Fruit fly (Drosophila melanogaster) whole organism, adult: ENCODE measurements around the gene pb.

Source experiments
- CG11617 ChIP-seq: fragments of 200-800 bp; sonication (Bioruptor generic); optimal IDR thresholded peaks from 2 replicates; lab custom pipeline; 2017; ENCODE audit warnings: mild to moderate bottlenecking, missing biosample characterization, missing genetic modification reagents, missing genetic modification characterization
- CG12768 ChIP-seq: fragments of 200-800 bp; sonication (Bioruptor generic); optimal IDR thresholded peaks from 2 replicates; lab custom pipeline; 2017; ENCODE audit warnings: missing biosample characterization, missing genetic modification characterization, mild to moderate bottlenecking, moderate library complexity, missing genetic modification reagents
- CG14711 ChIP-seq: fragments of 200-800 bp; sonication (Bioruptor generic); optimal IDR thresholded peaks from 2 replicates; lab custom pipeline; 2018; ENCODE audit warnings: missing biosample characterization, mild to moderate bottlenecking, missing genetic modification characterization, moderate library complexity
- CG1620 ChIP-seq: fragments of 200-800 bp; sonication (Bioruptor generic); optimal IDR thresholded peaks from 2 replicates; lab custom pipeline; 2016; ENCODE audit warnings: missing biosample characterization, missing genetic modification characterization
- CG33017 ChIP-seq: fragments of 200-800 bp; sonication (Bioruptor generic); optimal IDR thresholded peaks from 2 replicates; lab custom pipeline; 2018; ENCODE audit warnings: missing biosample characterization, mild to moderate bottlenecking, missing genetic modification characterization, moderate library complexity
- CG5204 ChIP-seq: fragments of 200-800 bp; sonication (Bioruptor generic); optimal IDR thresholded peaks from 2 replicates; lab custom pipeline; 2016; ENCODE audit warnings: missing biosample characterization, missing genetic modification characterization
- CG7045 ChIP-seq: fragments of 200-800 bp; sonication (Bioruptor generic); optimal IDR thresholded peaks from 2 replicates; lab custom pipeline; 2017; ENCODE audit warnings: missing biosample characterization, mild to moderate bottlenecking, missing genetic modification characterization
- CG7101 ChIP-seq: fragments of 200-800 bp; sonication (Bioruptor generic); optimal IDR thresholded peaks from 2 replicates; lab custom pipeline; 2018; ENCODE audit warnings: missing biosample characterization, mild to moderate bottlenecking, missing genetic modification characterization, moderate library complexity
- Clk ChIP-seq: fragments of 200-800 bp; sonication (Bioruptor generic); optimal IDR thresholded peaks from 2 replicates; lab custom pipeline; 2017; ENCODE audit warnings: missing biosample characterization, missing genetic modification characterization
- Crg-1 ChIP-seq: fragments of 200-800 bp; sonication (Bioruptor generic); optimal IDR thresholded peaks from 2 replicates; lab custom pipeline; 2016; ENCODE audit warnings: missing biosample characterization, missing genetic modification characterization
- Hr96 ChIP-seq: fragments of 200-800 bp; sonication (Bioruptor generic); optimal IDR thresholded peaks from 2 replicates; lab custom pipeline; 2016; ENCODE audit warnings: missing biosample characterization, missing genetic modification characterization
- Mnt ChIP-seq: fragments of 200-800 bp; sonication (Bioruptor generic); optimal IDR thresholded peaks from 2 replicates; lab custom pipeline; 2016; ENCODE audit warnings: missing biosample characterization, mild to moderate bottlenecking, missing genetic modification characterization
- bab1 ChIP-seq: fragments of 200-800 bp; sonication (Bioruptor generic); optimal IDR thresholded peaks from 3 replicates; lab custom pipeline; 2019; ENCODE audit warnings: missing biosample characterization, mild to moderate bottlenecking, missing genetic modification characterization, moderate library complexity
- cic ChIP-seq: fragments of 200-800 bp; sonication (Bioruptor generic); optimal IDR thresholded peaks from 2 replicates; lab custom pipeline; 2017; ENCODE audit warnings: missing biosample characterization, mild to moderate bottlenecking, missing genetic modification characterization, moderate library complexity
- cnc ChIP-seq, 2 experiments: fragments of >200 bp; optimal IDR thresholded peaks; 2 replicates each; lab custom pipeline; 2017
- kay ChIP-seq: fragments of 200-800 bp; sonication (Bioruptor generic); peaks from one replicate; lab custom pipeline; 2016; ENCODE audit warnings: missing biosample characterization, missing genetic modification characterization, borderline replicate concordance
- ovo ChIP-seq: fragments of 200-800 bp; sonication (Bioruptor generic); optimal IDR thresholded peaks from 2 replicates; lab custom pipeline; 2016; ENCODE audit warnings: missing biosample characterization, missing genetic modification characterization
- pad ChIP-seq: fragments of 200-800 bp; sonication (Bioruptor generic); optimal IDR thresholded peaks from 3 replicates; lab custom pipeline; 2017; ENCODE audit warnings: missing biosample characterization, missing genetic modification characterization, mild to moderate bottlenecking, moderate library complexity, missing genetic modification reagents
- tj ChIP-seq: fragments of 200-800 bp; sonication (Bioruptor generic); optimal IDR thresholded peaks from 3 replicates; lab custom pipeline; 2017; ENCODE audit warnings: missing biosample characterization, mild to moderate bottlenecking, missing genetic modification characterization, moderate library complexity
- toe ChIP-seq: fragments of 200-800 bp; sonication (Bioruptor generic); optimal IDR thresholded peaks from 2 replicates; lab custom pipeline; 2016; ENCODE audit warnings: missing biosample characterization, missing genetic modification characterization

pb gene

dm6 chr3R:6702777-6703176, 39.1 kb downstream of the pb start, which contains the start of gene Ccp84Ab:
Ccp84Ab (minus strand) TSS chr3R:6702877.
- TF ChIP-seq pad (GFP tag; lab: Kevin White, UChicago) (no peak), CG11617 (no peak), CG7101 (tag; lab: Kevin White, UChicago) (no peak), tj (no peak), toe (no peak)

- TF ChIP-seq pad (GFP tag; lab: Kevin White, UChicago) (no peak), Clk (GFP tag; lab: Kevin White, UChicago) (no peak), Hr96 (no peak), Mnt (no peak), CG11617 (no peak), CG5204 (GFP tag; lab: Kevin White, UChicago) (no peak), bab1 (GFP tag; lab: Kevin White, UChicago) (no peak), cnc (optimal IDR thresholded peaks at IDR 0.05; lab: Kevin White, UChicago) (no peak), kay (GFP tag; lab: Kevin White, UChicago) (no peak), ovo (GFP tag; lab: Kevin White, UChicago) (no peak), CG1620 (GFP tag; lab: Kevin White, UChicago) (no peak), CG12768 (no peak), cic (GFP tag; lab: Kevin White, UChicago) (no peak), tj (no peak), CG7045 (GFP tag; lab: Kevin White, UChicago) (no peak), CG14711 (tag; lab: Kevin White, UChicago) (no peak), CG7101 (tag; lab: Kevin White, UChicago) (no peak), Crg-1 (no peak)
Measured at dm6 chr3R:6696221-6696749, 45.6 kb downstream of the pb start, which contains the start of gene Ccp84Ac. Ccp84Ac (minus strand) TSS chr3R:6696271.

DNA sequence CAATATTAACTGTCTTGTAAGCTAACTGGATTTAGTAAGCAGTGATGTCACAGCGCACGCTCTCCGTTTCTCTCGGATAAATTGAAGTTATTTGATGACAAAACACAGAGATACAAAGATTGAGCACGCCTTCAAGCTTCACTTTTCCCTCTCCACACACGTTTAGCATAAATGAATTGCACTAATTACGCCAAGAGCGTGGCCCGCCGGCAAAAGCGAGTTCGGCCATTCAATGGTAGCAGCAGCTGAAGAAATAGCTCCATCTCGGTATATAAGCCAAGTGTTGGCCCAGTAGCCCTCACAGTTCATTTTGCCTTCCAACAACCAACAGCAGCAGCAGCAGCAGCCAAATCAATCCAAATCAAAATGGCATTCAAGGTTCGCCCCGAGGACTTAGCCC, 49.4 kb downstream of the pb start, which contains the start of gene Ccp84Ad:
TSS of gene Ccp84Ad (plus strand) at position 301 of the 400 bp plus-strand sequence.
- no peak for TF ChIP-seq cic (GFP tag; lab: Kevin White, UChicago)
- TF ChIP-seq tj = no peak
- TF ChIP-seq Crg-1 = no peak
- TF ChIP-seq Mnt = no peak
- TF ChIP-seq CG7101 (tag; lab: Kevin White, UChicago) = no peak
- TF ChIP-seq Clk (GFP tag; lab: Kevin White, UChicago) = no peak
- no peak for TF ChIP-seq cnc (optimal IDR thresholded peaks at IDR 0.05; lab: Kevin White, UChicago)
- no peak for TF ChIP-seq CG7045 (GFP tag; lab: Kevin White, UChicago)
- TF ChIP-seq Hr96 = no peak
- TF ChIP-seq CG12768 = no peak

DNA sequence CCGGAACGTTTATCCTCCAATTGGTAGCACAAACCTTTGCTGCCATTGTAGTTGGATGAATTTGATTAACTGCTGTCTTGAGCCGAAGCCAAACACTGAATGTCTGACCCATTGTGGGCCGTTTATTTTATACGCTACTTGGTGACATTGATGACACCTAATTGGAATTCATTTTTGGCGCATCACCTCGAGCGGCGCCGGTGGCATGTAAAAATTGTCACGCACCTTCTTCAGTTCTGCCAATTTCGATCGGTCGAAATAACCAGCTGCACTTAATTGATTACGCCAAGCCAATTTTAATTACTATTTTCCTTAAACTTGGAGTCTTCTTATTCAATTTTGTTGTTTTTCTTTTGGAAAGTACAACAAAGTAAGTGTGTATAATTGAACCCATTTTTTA, 50.2 kb downstream of the pb start, which contains the start of gene Ccp84Ae:
TSS of gene Ccp84Ae (minus strand) at position 101 of the 400 bp plus-strand sequence.
- TF ChIP-seq Hr96 = no peak
- TF ChIP-seq pad (GFP tag; lab: Kevin White, UChicago) = no peak
- no peak for TF ChIP-seq toe
- no peak for TF ChIP-seq Mnt
- no peak for TF ChIP-seq ovo (GFP tag; lab: Kevin White, UChicago)
- no peak for TF ChIP-seq bab1 (GFP tag; lab: Kevin White, UChicago)
- no peak for TF ChIP-seq Clk (GFP tag; lab: Kevin White, UChicago)
- TF ChIP-seq CG12768 = no peak
- TF ChIP-seq kay (GFP tag; lab: Kevin White, UChicago) = no peak
- TF ChIP-seq CG7101 (tag; lab: Kevin White, UChicago) = no peak
- TF ChIP-seq tj = no peak
- no peak for TF ChIP-seq CG7045 (GFP tag; lab: Kevin White, UChicago)
- TF ChIP-seq CG14711 (tag; lab: Kevin White, UChicago) = no peak
- no peak for TF ChIP-seq CG1620 (GFP tag; lab: Kevin White, UChicago)
- TF ChIP-seq CG5204 (GFP tag; lab: Kevin White, UChicago) = no peak
- no peak for TF ChIP-seq CG11617
- TF ChIP-seq cnc (optimal IDR thresholded peaks at IDR 0.05; lab: Kevin White, UChicago) = no peak

DNA sequence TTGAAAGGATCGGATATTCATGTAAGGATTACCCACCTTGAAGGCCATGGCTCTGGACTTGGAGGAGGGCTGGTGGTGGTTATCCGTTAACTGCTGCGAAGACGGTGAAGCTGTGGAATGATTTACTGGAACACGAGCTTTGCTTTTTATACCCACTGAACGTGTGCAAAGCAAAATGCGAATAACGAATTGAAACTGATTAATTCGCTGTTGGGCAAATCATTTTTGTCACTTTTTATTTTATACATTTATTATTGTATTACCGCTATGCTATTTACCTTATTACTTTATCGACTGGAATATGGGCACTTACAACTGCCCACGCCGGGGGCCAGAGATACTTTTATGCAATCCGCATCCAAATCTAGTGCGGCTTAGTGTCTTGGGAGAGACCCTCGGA, 51.7 kb downstream of the pb start, which contains the start of gene Ccp84Af:
TSS of gene Ccp84Af (minus strand) at position 101 of the 400 bp plus-strand sequence.
- TF ChIP-seq tj (no peak), toe (no peak), cic (GFP tag; lab: Kevin White, UChicago) (no peak), CG5204 (GFP tag; lab: Kevin White, UChicago) (no peak), Mnt (no peak), Hr96 (no peak), cnc (optimal IDR thresholded peaks at IDR 0.05; lab: Kevin White, UChicago) (no peak), CG11617 (no peak)

- TF ChIP-seq pad (GFP tag; lab: Kevin White, UChicago) (no peak), ovo (GFP tag; lab: Kevin White, UChicago) (no peak), CG11617 (no peak), toe (no peak), CG5204 (GFP tag; lab: Kevin White, UChicago) (no peak), Clk (GFP tag; lab: Kevin White, UChicago) (no peak), CG14711 (tag; lab: Kevin White, UChicago) (no peak), CG33017 (tag; lab: Kevin White, UChicago) (no peak)
Measured at dm6 chr3R:6688160-6688559, 53.7 kb downstream of the pb start.

- TF ChIP-seq kay (GFP tag; lab: Kevin White, UChicago) (no peak), CG5204 (GFP tag; lab: Kevin White, UChicago) (no peak), CG33017 (tag; lab: Kevin White, UChicago) (no peak), CG7045 (GFP tag; lab: Kevin White, UChicago) (no peak), bab1 (GFP tag; lab: Kevin White, UChicago) (no peak), CG11617 (no peak), Hr96 (no peak), Clk (GFP tag; lab: Kevin White, UChicago) (no peak), CG1620 (GFP tag; lab: Kevin White, UChicago) (no peak), CG12768 (no peak), cnc (optimal IDR thresholded peaks at IDR 0.05; lab: Kevin White, UChicago) (no peak)
Measured at dm6 chr3R:6687219-6687618, 54.6 kb downstream of the pb start.
